Worm (Caenorhabditis elegans): ENCODE results near the gene glb-7.

The glb-7 gene

ce11 chrIV:2122488-2122887, at the start of gene glb-7:
Gene glb-7, plus strand, starts transcription at chrIV:2122788.
- TF ChIP-seq W03F9.2 (tag; optimal IDR thresholded peaks at IDR 0.05): no peak
- TF ChIP-seq him-1 (tag; optimal IDR thresholded peaks at IDR 0.05): no peak
- no peak for TF ChIP-seq dao-5 (tag; optimal IDR thresholded peaks at IDR 0.05)

DNA sequence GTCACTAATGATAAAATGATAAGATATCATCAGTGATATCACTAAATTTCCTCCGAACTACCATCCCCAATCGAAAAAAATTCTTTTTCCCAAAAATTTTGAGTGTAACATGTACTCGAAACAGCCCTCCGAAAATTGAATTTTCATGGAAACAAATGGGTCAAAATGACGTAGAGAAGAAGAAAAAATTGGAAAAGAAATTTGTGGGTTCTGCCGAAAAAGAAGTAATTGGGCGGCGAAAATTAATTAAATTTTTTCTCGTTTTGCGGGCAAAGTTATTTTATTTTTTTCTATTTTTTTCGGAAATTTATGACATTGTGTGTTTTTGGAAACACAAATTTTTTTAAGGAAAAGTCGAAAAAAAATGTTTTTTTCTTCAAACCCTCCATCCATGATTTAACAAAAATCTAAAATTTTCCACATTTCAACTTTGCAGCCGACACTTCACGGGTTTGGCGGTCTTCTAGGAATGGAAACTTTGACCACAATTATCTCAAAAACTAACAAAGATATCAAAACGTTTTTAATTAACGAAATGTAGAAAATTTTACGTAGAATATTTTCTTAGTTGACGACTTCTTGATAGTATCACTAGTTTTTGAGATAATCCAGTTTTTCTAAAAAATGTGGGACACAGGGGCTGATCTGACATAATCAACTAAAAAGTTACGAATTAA, 45.3 kb upstream of the glb-7 start:
- TF ChIP-seq dao-5 (tag; optimal IDR thresholded peaks at IDR 0.05) (no peak), W03F9.2 (tag; optimal IDR thresholded peaks at IDR 0.05) (no peak), him-1 (tag; optimal IDR thresholded peaks at IDR 0.05) (no peak)

- TF ChIP-seq him-1 (tag; optimal IDR thresholded peaks at IDR 0.05) (no peak), dao-5 (tag; optimal IDR thresholded peaks at IDR 0.05) (no peak), W03F9.2 (tag; optimal IDR thresholded peaks at IDR 0.05) (no peak)
Observed at ce11 chrIV:2080340-2080739, 42.2 kb upstream of the glb-7 start.

- TF ChIP-seq dao-5 (tag; optimal IDR thresholded peaks at IDR 0.05) (no peak), him-1 (tag; optimal IDR thresholded peaks at IDR 0.05) (no peak), W03F9.2 (tag; optimal IDR thresholded peaks at IDR 0.05) (no peak)
Observed at ce11 chrIV:2083146-2083545, 39.4 kb upstream of the glb-7 start.

DNA sequence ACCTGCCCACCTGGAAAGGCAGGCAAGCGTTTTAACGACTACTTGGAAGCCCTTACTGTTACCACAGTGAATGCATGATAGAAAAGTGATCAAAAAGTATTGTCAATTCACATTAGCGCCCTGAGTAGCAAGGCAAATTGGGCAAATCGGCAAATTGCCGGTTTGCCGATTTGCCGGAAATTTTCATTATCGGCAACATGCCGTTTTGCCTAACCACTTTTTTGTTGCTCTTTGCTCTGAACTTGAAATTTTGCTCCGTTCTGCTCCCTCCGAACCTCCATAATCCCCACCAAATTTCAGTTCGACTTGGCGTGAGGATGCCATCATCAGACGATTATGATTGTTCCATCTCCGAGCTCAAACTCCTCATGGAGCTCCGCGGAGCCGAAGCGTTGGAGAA, 38.9 kb upstream of the glb-7 start, which contains the start of gene mca-2:
mca-2 (plus strand) TSS at position 301 of the 400 bp plus-strand sequence.
- no peak for TF ChIP-seq him-1 (tag; optimal IDR thresholded peaks at IDR 0.05)
- TF ChIP-seq W03F9.2 (tag; optimal IDR thresholded peaks at IDR 0.05): no peak
- TF ChIP-seq dao-5 (tag; optimal IDR thresholded peaks at IDR 0.05): no peak

- TF ChIP-seq dao-5 (tag; optimal IDR thresholded peaks at IDR 0.05): no peak
- no peak for TF ChIP-seq him-1 (tag; optimal IDR thresholded peaks at IDR 0.05)
- TF ChIP-seq W03F9.2 (tag; optimal IDR thresholded peaks at IDR 0.05): no peak
Observed at ce11 chrIV:2099771-2100170, 22.8 kb upstream of the glb-7 start, which contains the start of gene C23H5.11. Gene C23H5.11, minus strand, starts transcription at chrIV:2099871.

DNA sequence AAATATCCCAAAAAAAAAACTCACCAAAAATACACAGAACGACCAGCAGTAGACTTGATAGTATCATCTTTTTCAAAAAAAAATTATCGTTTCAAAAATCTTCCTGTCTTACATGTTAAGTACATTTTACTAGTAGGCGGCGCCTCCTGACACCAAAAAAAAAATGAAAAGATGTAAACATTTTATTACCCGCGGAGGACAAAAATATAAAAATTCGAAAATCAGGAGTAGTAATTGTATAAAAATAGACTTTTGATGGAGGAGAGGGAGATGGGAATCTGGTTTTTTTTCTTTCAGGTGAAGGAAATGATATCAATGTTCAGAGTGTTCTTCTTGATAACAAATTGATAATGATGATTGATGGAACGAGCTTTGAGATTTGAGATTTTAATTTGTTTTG, 19.8 kb upstream of the glb-7 start, which contains the start of gene C23H5.15:
C23H5.15 (minus strand) TSS at position 101 of the 400 bp plus-strand sequence.
- no peak for TF ChIP-seq W03F9.2 (tag; optimal IDR thresholded peaks at IDR 0.05)
- no peak for TF ChIP-seq dao-5 (tag; optimal IDR thresholded peaks at IDR 0.05)
- TF ChIP-seq him-1 (tag; optimal IDR thresholded peaks at IDR 0.05): no peak

ce11 chrIV:2106708-2107107, 15.9 kb upstream of the glb-7 start:
- TF ChIP-seq dao-5 (tag; optimal IDR thresholded peaks at IDR 0.05) (no peak), him-1 (tag; optimal IDR thresholded peaks at IDR 0.05) (no peak), W03F9.2 (tag; optimal IDR thresholded peaks at IDR 0.05) (no peak)

ce11 chrIV:2111300-2111874, 11.2 kb upstream of the glb-7 start, which contains the start of gene che-6:
Gene che-6, minus strand, starts transcription at chrIV:2111408.
- TF ChIP-seq dao-5 (tag; optimal IDR thresholded peaks at IDR 0.05): no peak
- no peak for TF ChIP-seq him-1 (tag; optimal IDR thresholded peaks at IDR 0.05)
- TF ChIP-seq W03F9.2 (tag; optimal IDR thresholded peaks at IDR 0.05): no peak

ce11 chrIV:2113362-2114056, 9.1 kb upstream of the glb-7 start, which contains the start of gene C23H5.8:
Gene C23H5.8, minus strand, starts transcription at chrIV:2113412.
- TF ChIP-seq W03F9.2 (tag; optimal IDR thresholded peaks at IDR 0.05) (no peak), dao-5 (tag; optimal IDR thresholded peaks at IDR 0.05) (no peak), him-1 (tag; optimal IDR thresholded peaks at IDR 0.05) (no peak)

DNA sequence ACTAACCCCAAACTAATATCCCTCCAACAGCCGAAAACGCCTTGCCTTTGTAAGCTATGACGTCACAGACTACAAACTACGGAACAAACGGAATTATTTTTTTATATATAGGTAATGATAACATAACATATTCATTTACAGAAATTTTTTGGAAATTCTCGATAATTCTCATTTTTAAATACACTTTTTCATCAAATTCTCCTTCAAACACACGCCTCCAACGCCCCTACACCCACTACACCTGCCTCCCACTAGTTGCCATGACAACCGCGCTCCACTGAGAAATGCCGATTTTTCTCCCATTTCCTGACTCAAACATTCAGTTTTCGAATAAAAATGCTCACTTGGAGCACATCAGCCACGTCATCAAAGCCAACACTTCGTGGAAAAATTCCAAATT, 8.3 kb upstream of the glb-7 start, which contains the start of gene xbx-4:
xbx-4 (plus strand) TSS at position 301 of the 400 bp plus-strand sequence.
- TF ChIP-seq him-1 (tag; optimal IDR thresholded peaks at IDR 0.05) (no peak), dao-5 (tag; optimal IDR thresholded peaks at IDR 0.05) (no peak), W03F9.2 (tag; optimal IDR thresholded peaks at IDR 0.05) (no peak)

DNA sequence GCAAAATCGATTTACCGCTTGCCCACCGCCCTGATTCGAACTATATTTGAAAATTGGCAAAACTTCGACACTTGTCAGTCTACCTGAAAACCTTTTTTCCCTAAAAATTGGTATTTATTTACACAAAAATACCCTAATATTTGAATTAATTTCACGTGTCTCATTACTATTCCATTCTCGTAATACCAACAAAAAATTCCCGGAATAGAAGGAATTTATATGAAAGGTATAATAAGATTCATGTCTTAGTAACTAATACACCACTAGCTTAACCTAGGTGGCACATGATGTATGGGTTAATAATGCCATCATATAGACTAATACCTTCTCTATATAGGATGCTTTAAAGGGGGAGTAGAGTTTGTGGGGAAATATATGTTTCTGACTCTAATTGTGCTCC, 5.3 kb upstream of the glb-7 start:
- TF ChIP-seq him-1 (tag; optimal IDR thresholded peaks at IDR 0.05) (no peak), W03F9.2 (tag; optimal IDR thresholded peaks at IDR 0.05) (no peak), dao-5 (tag; optimal IDR thresholded peaks at IDR 0.05) (no peak)

DNA sequence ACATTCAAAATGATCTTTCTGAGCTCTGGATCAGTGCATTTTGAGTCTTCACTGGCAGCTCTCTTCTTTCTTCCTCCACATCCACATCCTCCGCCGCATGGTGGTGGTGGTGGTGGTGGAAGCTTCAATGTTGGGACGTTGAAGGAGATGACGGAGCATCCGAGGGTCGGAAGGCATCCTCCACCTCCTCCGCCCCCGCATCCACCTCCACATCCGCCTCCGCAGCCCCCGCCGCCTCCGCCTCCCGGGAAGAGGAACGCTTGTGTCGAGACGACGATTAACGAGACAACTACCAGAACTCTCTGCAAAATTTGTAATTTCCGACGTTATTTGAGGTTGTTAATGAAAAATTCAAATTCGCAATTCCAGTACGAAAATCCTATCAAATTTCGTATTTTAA, 4.8 kb downstream of the glb-7 start:
- TF ChIP-seq W03F9.2 (tag; optimal IDR thresholded peaks at IDR 0.05) (no peak), dao-5 (tag; optimal IDR thresholded peaks at IDR 0.05) (no peak), him-1 (tag; optimal IDR thresholded peaks at IDR 0.05) (no peak)

DNA sequence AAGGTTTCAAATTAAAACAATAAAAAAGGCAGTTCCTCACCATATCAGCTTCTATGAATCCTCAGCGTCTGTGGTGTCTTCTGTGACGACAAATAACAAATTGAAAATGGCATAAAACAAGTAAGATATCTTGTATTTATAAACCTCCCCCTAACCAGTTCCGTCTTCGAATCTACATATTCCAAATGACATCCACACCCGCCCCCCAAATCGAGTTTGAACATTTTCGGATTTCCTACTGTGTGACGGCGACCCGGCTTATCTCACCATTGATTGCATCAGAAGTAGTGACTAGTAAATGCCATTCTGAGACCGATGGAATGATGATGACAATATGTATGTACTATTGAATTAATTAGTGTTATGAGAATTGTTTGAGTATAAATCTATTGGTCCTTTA, 6.2 kb downstream of the glb-7 start, which contains the start of gene grl-20:
grl-20 (minus strand) TSS at position 101 of the 400 bp plus-strand sequence.
- TF ChIP-seq W03F9.2 (tag; optimal IDR thresholded peaks at IDR 0.05): no peak
